Fruit fly (Drosophila melanogaster) whole organism, embryonic: ENCODE data around the gene Nos.

Experiments used
- Adf1 ChIP-seq: fragments of 200-800 bp; sonication (Bioruptor generic); IDR thresholded peaks from 2 replicates; pipeline ENCODE4 v1.3.6; 2022; ENCODE audit warnings: missing biosample characterization, missing genetic modification characterization
- BEAF-32 ChIP-seq: fragments of 200-800 bp; sonication (Bioruptor generic); optimal IDR thresholded peaks from 3 replicates; lab custom pipeline; 2017; ENCODE audit warnings: missing biosample characterization, missing genetic modification characterization, mild to moderate bottlenecking, moderate library complexity, missing genetic modification reagents
- Bteb2 ChIP-seq: fragments of 200-800 bp; sonication (Bioruptor generic); optimal IDR thresholded peaks from 2 replicates; lab custom pipeline; 2016; ENCODE audit warnings: missing biosample characterization, missing genetic modification characterization
- CG10267 ChIP-seq: fragments of 200-800 bp; sonication (Bioruptor generic); optimal IDR thresholded peaks from 2 replicates; lab custom pipeline; 2018; ENCODE audit warnings: missing biosample characterization, mild to moderate bottlenecking, missing genetic modification characterization, moderate library complexity
- CG12299 ChIP-seq: fragments of 200-800 bp; sonication (Bioruptor generic); optimal IDR thresholded peaks from 2 replicates; lab custom pipeline; 2018; ENCODE audit warnings: missing biosample characterization, mild to moderate bottlenecking, missing genetic modification characterization
- CG13624 ChIP-seq: fragments of 200-800 bp; sonication (Bioruptor generic); optimal IDR thresholded peaks from 2 replicates; lab custom pipeline; 2016; ENCODE audit warnings: missing biosample characterization, missing genetic modification characterization
- CG14050 ChIP-seq: fragments of 200-800 bp; sonication (Bioruptor generic); IDR thresholded peaks from 3 replicates; pipeline ENCODE4 v1.3.6; 2022; ENCODE audit warnings: missing biosample characterization, missing genetic modification characterization
- CG14441 ChIP-seq: fragments of 200-800 bp; sonication (Bioruptor generic); IDR thresholded peaks from 2 replicates; pipeline ENCODE4 v1.3.6; 2022; ENCODE audit warnings: missing biosample characterization, missing genetic modification characterization
- CG14710 ChIP-seq: fragments of 200-800 bp; sonication (Bioruptor generic); optimal IDR thresholded peaks from 3 replicates; lab custom pipeline; 2019; ENCODE audit warnings: missing biosample characterization, mild to moderate bottlenecking, missing genetic modification characterization, moderate library complexity
- CG15601 ChIP-seq: fragments of 200-800 bp; sonication (Bioruptor generic); optimal IDR thresholded peaks from 3 replicates; lab custom pipeline; 2019; ENCODE audit warnings: missing biosample characterization, mild to moderate bottlenecking, missing genetic modification characterization, moderate library complexity
- CG17385 ChIP-seq: fragments of 200-800 bp; sonication (Bioruptor generic); optimal IDR thresholded peaks from 3 replicates; lab custom pipeline; 2018; ENCODE audit warnings: missing biosample characterization, mild to moderate bottlenecking, missing genetic modification characterization
- CG2116 ChIP-seq: fragments of 200-800 bp; sonication (Bioruptor generic); optimal IDR thresholded peaks from 3 replicates; lab custom pipeline; 2018; ENCODE audit warnings: missing biosample characterization, mild to moderate bottlenecking, missing genetic modification characterization
- CG2875 ChIP-seq: fragments of 200-800 bp; sonication (Bioruptor generic); optimal IDR thresholded peaks from 2 replicates; lab custom pipeline; 2017; ENCODE audit warnings: missing biosample characterization, mild to moderate bottlenecking, missing genetic modification characterization, missing genetic modification reagents
- CG6175 ChIP-seq: fragments of 200-800 bp; sonication (Bioruptor generic); IDR thresholded peaks from 3 replicates; pipeline ENCODE4 v1.3.6; 2022; ENCODE audit warnings: missing biosample characterization, missing genetic modification characterization
- CG6791 ChIP-seq: fragments of 200-800 bp; sonication (Bioruptor generic); IDR thresholded peaks from 3 replicates; pipeline ENCODE4 v1.3.6; 2022; ENCODE audit warnings: missing biosample characterization, missing genetic modification characterization; ENCODE audit not compliant: partially characterized antibody
- CG8290 ChIP-seq, 3 experiments: fragments of 200-800 bp; sonication (Bioruptor generic); optimal IDR thresholded peaks; 2 replicates each; lab custom pipeline; 2016 to 2019; ENCODE audit warnings: missing biosample characterization in 3 of 3, missing genetic modification characterization in 3 of 3, mild to moderate bottlenecking in 2 of 3, moderate library complexity in 1 of 3
- CG8478 ChIP-seq: fragments of >200 bp; optimal IDR thresholded peaks from 2 replicates; lab custom pipeline; 2018
- CG9437 ChIP-seq: fragments of 200-800 bp; sonication (Bioruptor generic); optimal IDR thresholded peaks from 2 replicates; lab custom pipeline; 2018; ENCODE audit warnings: missing biosample characterization, mild to moderate bottlenecking, missing genetic modification characterization
- CHES-1-like ChIP-seq: fragments of 200-800 bp; sonication (Bioruptor generic); optimal IDR thresholded peaks from 2 replicates; lab custom pipeline; 2016; ENCODE audit warnings: missing biosample characterization, missing genetic modification characterization
- Deaf1 ChIP-seq: fragments of 200-800 bp; optimal IDR thresholded peaks from 3 replicates; lab custom pipeline; 2019; ENCODE audit warnings: missing biosample characterization, mild to moderate bottlenecking, missing genetic modification characterization, moderate library complexity
- Elba2 ChIP-seq: fragments of 200-800 bp; sonication (Bioruptor generic); optimal IDR thresholded peaks from 3 replicates; lab custom pipeline; 2016; ENCODE audit warnings: missing biosample characterization, missing genetic modification characterization
- Ets97D ChIP-seq: fragments of 200-800 bp; sonication (Bioruptor generic); optimal IDR thresholded peaks from 3 replicates; lab custom pipeline; 2016; ENCODE audit warnings: missing biosample characterization, missing genetic modification characterization
- Hey ChIP-seq: fragments of 200-800 bp; sonication (Bioruptor generic); optimal IDR thresholded peaks from 3 replicates; lab custom pipeline; 2018; ENCODE audit warnings: missing biosample characterization, mild to moderate bottlenecking, missing genetic modification characterization
- Hr78 ChIP-seq, 2 experiments: fragments of 200-800 bp in 1 of 2; fragments of >200 bp in 1 of 2; sonication (Bioruptor generic) in 1 of 2; optimal IDR thresholded peaks; 2 replicates each; lab custom pipeline; 2017 to 2019; ENCODE audit warnings: missing biosample characterization in 2 of 2, missing genetic modification characterization in 2 of 2, mild to moderate bottlenecking in 1 of 2, moderate library complexity in 1 of 2
- MBD-R2 ChIP-seq: fragments of 200-800 bp; sonication (Bioruptor generic); IDR thresholded peaks from 2 replicates; pipeline ENCODE4 v1.3.6; 2022; ENCODE audit warnings: missing biosample characterization, missing genetic modification characterization
- MESR4 ChIP-seq: fragments of 200-800 bp; sonication (Bioruptor generic); optimal IDR thresholded peaks from 2 replicates; lab custom pipeline; 2018; ENCODE audit warnings: missing biosample characterization, mild to moderate bottlenecking, missing genetic modification characterization, moderate library complexity
- Meics ChIP-seq: fragments of 200-800 bp; sonication (Bioruptor generic); optimal IDR thresholded peaks from 2 replicates; lab custom pipeline; 2017; ENCODE audit warnings: missing biosample characterization, mild to moderate bottlenecking, missing genetic modification characterization
- Neu2 ChIP-seq: fragments of 200-800 bp; sonication (Bioruptor generic); optimal IDR thresholded peaks from 3 replicates; lab custom pipeline; 2016; ENCODE audit warnings: missing biosample characterization, missing genetic modification characterization, borderline replicate concordance
- Pdp1 ChIP-seq, 2 experiments: fragments of 200-800 bp; sonication (Bioruptor generic); optimal IDR thresholded peaks; 3 replicates each; lab custom pipeline; 2016; ENCODE audit warnings: missing biosample characterization in 2 of 2, missing genetic modification characterization in 2 of 2, mild to moderate bottlenecking in 1 of 2, moderate library complexity in 1 of 2
- Spps ChIP-seq: fragments of 200-800 bp; sonication (Bioruptor generic); optimal IDR thresholded peaks from 2 replicates; lab custom pipeline; 2018; ENCODE audit warnings: missing biosample characterization, mild to moderate bottlenecking, missing genetic modification characterization
- bigmax ChIP-seq: fragments of 200-800 bp; sonication (Bioruptor generic); optimal IDR thresholded peaks from 2 replicates; lab custom pipeline; 2018; ENCODE audit warnings: missing biosample characterization, mild to moderate bottlenecking, missing genetic modification characterization
- bsh ChIP-seq, 2 experiments: fragments of 200-800 bp; sonication (Bioruptor generic); optimal IDR thresholded peaks; 2 replicates each; lab custom pipeline; 2017 to 2018; ENCODE audit warnings: mild to moderate bottlenecking in 2 of 2, missing biosample characterization in 2 of 2, missing genetic modification characterization in 2 of 2, moderate library complexity in 1 of 2
- cwo ChIP-seq: fragments of 200-800 bp; sonication (Bioruptor generic); optimal IDR thresholded peaks from 3 replicates; lab custom pipeline; 2017; ENCODE audit warnings: missing biosample characterization, missing genetic modification characterization, mild to moderate bottlenecking, moderate library complexity, missing genetic modification reagents
- ewg ChIP-seq: fragments of 200-800 bp; sonication (Bioruptor generic); optimal IDR thresholded peaks from 3 replicates; lab custom pipeline; 2017; ENCODE audit warnings: mild to moderate bottlenecking, missing biosample characterization, missing genetic modification reagents, missing genetic modification characterization
- exex ChIP-seq: fragments of 200-800 bp; sonication (Bioruptor generic); optimal IDR thresholded peaks from 4 replicates; lab custom pipeline; 2018; ENCODE audit warnings: missing biosample characterization, mild to moderate bottlenecking, missing genetic modification characterization, moderate library complexity
- jigr1 ChIP-seq: fragments of 200-800 bp; sonication (Bioruptor generic); IDR thresholded peaks from 3 replicates; pipeline ENCODE4 v1.3.6; 2022; ENCODE audit warnings: missing biosample characterization, missing genetic modification characterization
- knrl ChIP-seq: fragments of 200-800 bp; sonication (Bioruptor generic); IDR thresholded peaks from 3 replicates; pipeline ENCODE4 v1.3.6; 2022; ENCODE audit warnings: missing biosample characterization, missing genetic modification characterization; ENCODE audit not compliant: partially characterized antibody
- lilli ChIP-seq: fragments of 200-800 bp; sonication (Bioruptor generic); optimal IDR thresholded peaks from 3 replicates; lab custom pipeline; 2016; ENCODE audit warnings: missing biosample characterization, missing genetic modification characterization
- nom ChIP-seq: fragments of 200-800 bp; sonication (Bioruptor generic); optimal IDR thresholded peaks from 2 replicates; lab custom pipeline; 2017; ENCODE audit warnings: missing biosample characterization, missing genetic modification characterization, mild to moderate bottlenecking, moderate library complexity, missing genetic modification reagents
- phol ChIP-seq: fragments of 200-800 bp; sonication (Bioruptor generic); optimal IDR thresholded peaks from 3 replicates; lab custom pipeline; 2018; ENCODE audit warnings: missing biosample characterization, mild to moderate bottlenecking, missing genetic modification characterization, moderate library complexity
- sens ChIP-seq: fragments of 200-800 bp; sonication (Bioruptor generic); peaks from one replicate; lab custom pipeline; 2016; ENCODE audit warnings: missing biosample characterization, missing genetic modification characterization
- slbo ChIP-seq: fragments of 200-800 bp; sonication (Bioruptor generic); IDR thresholded peaks from 2 replicates; pipeline ENCODE4 v1.3.6; 2022; ENCODE audit warnings: missing biosample characterization, missing genetic modification characterization
- trem ChIP-seq: fragments of 200-800 bp; optimal IDR thresholded peaks from 3 replicates; lab custom pipeline; 2019; ENCODE audit warnings: missing biosample characterization, mild to moderate bottlenecking, missing genetic modification characterization, moderate library complexity
- tup ChIP-seq: fragments of 200-800 bp; sonication (Bioruptor generic); optimal IDR thresholded peaks from 2 replicates; lab custom pipeline; 2016; ENCODE audit warnings: missing biosample characterization, mild to moderate bottlenecking, missing genetic modification characterization, moderate library complexity
- twi ChIP-seq: fragments of 200-800 bp; optimal IDR thresholded peaks from 2 replicates; lab custom pipeline; 2019; ENCODE audit warnings: missing biosample characterization, mild to moderate bottlenecking, missing genetic modification characterization, moderate library complexity
- vvl ChIP-seq: fragments of 200-800 bp; sonication (Bioruptor generic); IDR thresholded peaks from 2 replicates; pipeline ENCODE4 v1.3.6; 2022; ENCODE audit warnings: missing biosample characterization, missing genetic modification characterization
- z ChIP-seq: fragments of 200-800 bp; sonication (Bioruptor generic); IDR thresholded peaks from 3 replicates; pipeline ENCODE4 v1.3.6; 2022; ENCODE audit warnings: missing biosample characterization, missing genetic modification characterization
- zen2 ChIP-seq: fragments of 200-800 bp; sonication (Bioruptor generic); IDR thresholded peaks from 3 replicates; pipeline ENCODE4 v1.3.6; 2022; ENCODE audit warnings: missing biosample characterization, missing genetic modification characterization; ENCODE audit not compliant: partially characterized antibody

The Nos gene

dm6 chr2L:10850320-10850990 lies 13.1 kb upstream of the Nos start, which contains the start of gene porin (continued):
- peak; percentile 22 for TF ChIP-seq CG13624 (GFP tag; lab: Kevin White, UChicago)
- no peak for TF ChIP-seq CG6175
- peak; percentile 25 for TF ChIP-seq CG15601 (tag; lab: Kevin White, UChicago)
- no peak for TF ChIP-seq vvl
- TF ChIP-seq ewg (GFP tag; lab: Kevin White, UChicago): peak; percentile 74
- TF ChIP-seq jigr1 (GFP tag; lab: Robert Waterston, UW): no peak
- peak; percentile 83 for TF ChIP-seq CG9437 (GFP tag; lab: Kevin White, UChicago)
- peak; percentile 19 for TF ChIP-seq Spps (tag; lab: Kevin White, UChicago)
- peak; percentile 12; the same call in 1 of the 3 replicates for TF ChIP-seq knrl
- TF ChIP-seq bsh (GFP tag; optimal IDR thresholded peaks at IDR 0.05; lab: Kevin White, UChicago): no peak
- no peak for TF ChIP-seq Deaf1
- no peak for TF ChIP-seq CG14441
- TF ChIP-seq CG8478 (lab: Kevin White, UChicago): no peak
- peak; percentile 77 for TF ChIP-seq CG17385 (GFP tag; lab: Kevin White, UChicago)
- peak; percentile 15 for TF ChIP-seq Meics
- peak; percentile 65 for TF ChIP-seq CG14710 (tag; lab: Kevin White, UChicago)
- TF ChIP-seq z (GFP tag; lab: Robert Waterston, UW): 0 out of 3 replicates have a peak, but pooled peaks have one; percentile 25
- peak; percentile 80 for TF ChIP-seq sens
- peak; percentile 38 for TF ChIP-seq nom (GFP tag; lab: Kevin White, UChicago)
- TF ChIP-seq Elba2 (GFP tag; lab: Kevin White, UChicago): peak; percentile 30
- TF ChIP-seq MBD-R2 (GFP tag; lab: Robert Waterston, UW): peak; percentile 17; the same call in 1 of the 2 replicates
- TF ChIP-seq slbo (GFP tag; lab: Robert Waterston, UW): no peak
- no peak for TF ChIP-seq cwo (GFP tag; lab: Kevin White, UChicago)
- TF ChIP-seq Bteb2 (GFP tag; lab: Kevin White, UChicago): no peak
- peak; percentile 48 for TF ChIP-seq phol
- TF ChIP-seq CG10267 (tag; lab: Kevin White, UChicago): peak; percentile 64
- peak; percentile 98 for TF ChIP-seq bigmax (GFP tag; lab: Kevin White, UChicago)
- TF ChIP-seq CG12299 (tag; lab: Kevin White, UChicago): peak; percentile 10
- TF ChIP-seq CG2116 (GFP tag; lab: Kevin White, UChicago): peak; percentile 59
- peak; percentile 11 for TF ChIP-seq CHES-1-like (GFP tag; lab: Kevin White, UChicago)
- TF ChIP-seq zen2: no peak
- TF ChIP-seq lilli: peak; percentile 8
- no peak for TF ChIP-seq CG14050 (GFP tag; lab: Robert Waterston, UW)
- no peak for TF ChIP-seq CG6791 (GFP tag; lab: Robert Waterston, UW)
- peak; percentile 89 for TF ChIP-seq Ets97D
- peak; percentile 5 for TF ChIP-seq CG2875 (GFP tag; lab: Kevin White, UChicago)
- no peak for TF ChIP-seq Hey (tag; lab: Kevin White, UChicago)
- peak; percentile 94 for TF ChIP-seq MESR4 (GFP tag; lab: Kevin White, UChicago)
- peak; percentile 87 for TF ChIP-seq trem (tag; lab: Kevin White, UChicago)
- TF ChIP-seq twi: no peak
- peak; percentile 46 for TF ChIP-seq BEAF-32
- peak in 1 of 2 experiments; percentile 98 for TF ChIP-seq Pdp1 (GFP tag; optimal IDR thresholded peaks at IDR 0.05; lab: Kevin White, UChicago)
- no peak for TF ChIP-seq Neu2 (GFP tag; lab: Kevin White, UChicago)
- peak in 1 of 2 experiments; percentile 5 for TF ChIP-seq Hr78 (GFP tag; optimal IDR thresholded peaks at IDR 0.05; lab: Kevin White, UChicago)
- TF ChIP-seq exex (tag; lab: Kevin White, UChicago): peak; percentile 87
- TF ChIP-seq CG8290 (GFP tag; optimal IDR thresholded peaks at IDR 0.05; lab: Kevin White, UChicago): no peak
- peak in 1 of 2 experiments; percentile 37 for TF ChIP-seq CG8290 (tag; optimal IDR thresholded peaks at IDR 0.05; lab: Kevin White, UChicago)
- 0 out of 2 replicates have a peak, but pooled peaks have one; percentile 17 for TF ChIP-seq Adf1 (GFP tag; lab: Robert Waterston, UW)
- no peak for TF ChIP-seq tup (GFP tag; lab: Kevin White, UChicago)
